Worm (Caenorhabditis elegans) whole organism, L3 larva: Measurements from ENCODE around the gene K11E4.1.

Source experiments
- ZK546.5 ChIP-seq: sonication (generic microtip); optimal IDR thresholded peaks from 2 replicates; lab custom pipeline; 2017; ENCODE audit warnings: missing biosample characterization, missing genetic modification characterization
- ceh-28 ChIP-seq: fragments of 150-350 bp; optimal IDR thresholded peaks from 2 replicates; lab custom pipeline; 2014; ENCODE audit warnings: missing biosample characterization, missing genetic modification reagents, missing genetic modification characterization
- ceh-9 ChIP-seq: sonication (generic microtip); optimal IDR thresholded peaks from 2 replicates; lab custom pipeline; 2018; ENCODE audit warnings: missing biosample characterization, missing genetic modification characterization
- elt-1 ChIP-seq: fragments of 150-350 bp; optimal IDR thresholded peaks from 2 replicates; lab custom pipeline; 2014; ENCODE audit warnings: missing biosample characterization, missing genetic modification characterization
- elt-2 ChIP-seq: sonication (generic microtip); optimal IDR thresholded peaks from 2 replicates; lab custom pipeline; 2016; ENCODE audit warnings: missing genetic modification reagents, mild to moderate bottlenecking, missing genetic modification characterization, missing compliant biosample characterization
- elt-3 ChIP-seq, 3 experiments: fragments of 150-350 bp in 1 of 3; sonication (generic microtip) in 2 of 3; optimal IDR thresholded peaks; 2 replicates in 2 of 3; 4 replicates in 1 of 3; lab custom pipeline; 2014 to 2017; ENCODE audit warnings: missing biosample characterization in 3 of 3, missing genetic modification characterization in 3 of 3
- hmg-11 ChIP-seq: sonication (generic microtip); optimal IDR thresholded peaks from 2 replicates; lab custom pipeline; 2016; ENCODE audit warnings: missing genetic modification characterization, missing compliant biosample characterization
- lin-39 ChIP-seq: fragments of 150-350 bp; optimal IDR thresholded peaks from 2 replicates; lab custom pipeline; 2018; ENCODE audit warnings: missing biosample characterization, missing genetic modification reagents, missing genetic modification characterization
- mml-1 ChIP-seq: fragments of 150-350 bp; sonication (generic microtip); optimal IDR thresholded peaks from 3 replicates; lab custom pipeline; 2014; ENCODE audit warnings: missing biosample characterization, missing genetic modification characterization
- nfya-1 ChIP-seq: sonication (generic microtip); optimal IDR thresholded peaks from 2 replicates; lab custom pipeline; 2017; ENCODE audit warnings: missing genetic modification characterization, mild to moderate bottlenecking, missing compliant biosample characterization, antibody characterized with exemption, moderate library complexity; ENCODE audit not compliant: insufficient read depth
- nhr-23 ChIP-seq: fragments of 150-350 bp; optimal IDR thresholded peaks from 2 replicates; lab custom pipeline; 2014; ENCODE audit warnings: missing biosample characterization, missing genetic modification reagents, missing genetic modification characterization
- nhr-25 ChIP-seq: sonication (generic microtip); optimal IDR thresholded peaks from 2 replicates; lab custom pipeline; 2017; ENCODE audit warnings: missing biosample characterization, missing genetic modification characterization
- nhr-28 ChIP-seq: fragments of 150-350 bp; optimal IDR thresholded peaks from 2 replicates; lab custom pipeline; 2014; ENCODE audit warnings: missing biosample characterization, missing genetic modification characterization
- nhr-43 ChIP-seq: sonication (generic microtip); optimal IDR thresholded peaks from 2 replicates; lab custom pipeline; 2016; ENCODE audit warnings: mild to moderate bottlenecking, missing genetic modification characterization, missing compliant biosample characterization; ENCODE audit not compliant: poor library complexity, severe bottlenecking
- nhr-67 ChIP-seq: fragments of 150-350 bp; optimal IDR thresholded peaks from 2 replicates; lab custom pipeline; 2014; ENCODE audit warnings: missing biosample characterization, missing genetic modification characterization
- nhr-77 ChIP-seq: fragments of 150-350 bp; optimal IDR thresholded peaks from 2 replicates; lab custom pipeline; 2014; ENCODE audit warnings: missing biosample characterization, missing genetic modification characterization
- pha-4 ChIP-seq: fragments of 150-350 bp; optimal IDR thresholded peaks from 2 replicates; lab custom pipeline; 2014; ENCODE audit warnings: missing biosample characterization, missing genetic modification reagents, missing genetic modification characterization
- pqm-1 ChIP-seq: fragments of 150-350 bp; optimal IDR thresholded peaks from 2 replicates; lab custom pipeline; 2017; ENCODE audit warnings: missing biosample characterization, missing genetic modification characterization, inconsistent platforms
- skn-1 ChIP-seq: fragments of 150-350 bp; optimal IDR thresholded peaks from 2 replicates; lab custom pipeline; 2014; ENCODE audit warnings: missing biosample characterization, missing genetic modification characterization
- unc-62 ChIP-seq: fragments of 150-350 bp; sonication (generic microtip); optimal IDR thresholded peaks from 4 replicates; lab custom pipeline; 2014; ENCODE audit warnings: missing biosample characterization, missing genetic modification reagents, missing genetic modification characterization
- ztf-11 ChIP-seq: fragments of 150-350 bp; optimal IDR thresholded peaks from 2 replicates; lab custom pipeline; 2014; ENCODE audit warnings: missing biosample characterization, missing genetic modification characterization
- ztf-4 ChIP-seq: fragments of 150-350 bp; optimal IDR thresholded peaks from 2 replicates; lab custom pipeline; 2014; ENCODE audit warnings: missing biosample characterization, missing genetic modification characterization

Gene K11E4.1

ce11 chrX:13745558-13745957, 31.6 kb downstream of the K11E4.1 start (continued):
- TF ChIP-seq skn-1 (tag; lab: Kevin White, UChicago) (no peak), elt-1 (tag; lab: Kevin White, UChicago) (peak; percentile 88), nhr-67 (tag; lab: Kevin White, UChicago) (no peak), lin-39 (tag; lab: Kevin White, UChicago) (no peak), nhr-77 (tag; lab: Kevin White, UChicago) (no peak), nhr-28 (tag; lab: Kevin White, UChicago) (no peak)

- TF ChIP-seq elt-1 (tag; lab: Kevin White, UChicago) = no peak
- TF ChIP-seq elt-2 (tag; lab: Kevin White, UChicago) = peak; percentile 72
- no peak for TF ChIP-seq nhr-67 (tag; lab: Kevin White, UChicago)
- TF ChIP-seq ceh-28 (tag; lab: Kevin White, UChicago) = no peak
- TF ChIP-seq pqm-1 = peak; percentile 73
These were observed 32.3 kb downstream of the K11E4.1 start for ce11 chrX:13746231-13746630.

ce11 chrX:13746661-13747365, 32.9 kb downstream of the K11E4.1 start, which contains the start of gene nhr-71:
nhr-71 (plus strand) TSS chrX:13747315.
- TF ChIP-seq ceh-9 (tag; lab: Kevin White, UChicago) (no peak), mml-1 (tag; lab: Kevin White, UChicago) (no peak), unc-62 (GFP tag; lab: Kevin White, UChicago) (no peak), pha-4 (tag; lab: Kevin White, UChicago) (peak; percentile 54)

ce11 chrX:13747997-13748396, 34.0 kb downstream of the K11E4.1 start:
- TF ChIP-seq pqm-1 = peak; percentile 25
- TF ChIP-seq nhr-43 (tag; lab: Kevin White, UChicago) = no peak
- TF ChIP-seq elt-2 (tag; lab: Kevin White, UChicago) = peak; percentile 8
- peak; percentile 77 for TF ChIP-seq pha-4 (tag; lab: Kevin White, UChicago)
- TF ChIP-seq nhr-67 (tag; lab: Kevin White, UChicago) = no peak

- TF ChIP-seq nfya-1 (tag; lab: Kevin White, UChicago) (peak; percentile 30), pha-4 (tag; lab: Kevin White, UChicago) (peak; percentile 26), ztf-4 (tag; lab: Kevin White, UChicago) (no peak), elt-2 (tag; lab: Kevin White, UChicago) (peak; percentile 21)
These were observed 39.0 kb downstream of the K11E4.1 start for ce11 chrX:13752822-13753581.

ce11 chrX:13754498-13754897, 40.5 kb downstream of the K11E4.1 start:
- TF ChIP-seq nfya-1 (tag; lab: Kevin White, UChicago) (peak; percentile 37), elt-3 (tag; optimal IDR thresholded peaks at IDR 0.05; lab: Kevin White, UChicago) (no peak), nhr-25 (tag; lab: Kevin White, UChicago) (peak; percentile 1), hmg-11 (tag; lab: Kevin White, UChicago) (peak; percentile 71), nhr-23 (tag; lab: Kevin White, UChicago) (peak; percentile 46), ZK546.5 (tag; lab: Kevin White, UChicago) (no peak), nhr-43 (tag; lab: Kevin White, UChicago) (peak; percentile 17)

ce11 chrX:13755469-13755868, 41.5 kb downstream of the K11E4.1 start, which contains the start of gene aakb-1:
aakb-1 (plus strand) TSS chrX:13755769.
- no peak for TF ChIP-seq ztf-11
